Worm (Caenorhabditis elegans) whole organism, young adult: ENCODE measurements around the gene rol-3.

ENCODE experiments used
- Y53G8AR.9 ChIP-seq: fragments of 200-800 bp; sonication (Bioruptor generic); conservative IDR thresholded peaks from 2 replicates; pipeline ENCODE4 v1.3.6; 2022; ENCODE audit warnings: missing genetic modification reagents, missing genetic modification characterization, missing compliant biosample characterization
- chd-7 ChIP-seq: sonication (generic microtip); optimal IDR thresholded peaks from 2 replicates; lab custom pipeline; 2016; ENCODE audit warnings: mild to moderate bottlenecking, missing genetic modification characterization, moderate library complexity, missing compliant biosample characterization
- hrde-1 ChIP-seq: sonication (generic microtip); optimal IDR thresholded peaks from 2 replicates; lab custom pipeline; 2016; ENCODE audit warnings: missing genetic modification characterization, mild to moderate bottlenecking, missing compliant biosample characterization, moderate library complexity, missing genotype, missing genetic modification reagents, borderline replicate concordance
- lin-35 ChIP-seq, 3 experiments: fragments of 150-350 bp in 2 of 3; sonication (generic microtip) in 1 of 3; optimal IDR thresholded peaks; 2 replicates each; lab custom pipeline; 2014 to 2018; ENCODE audit warnings: missing biosample characterization in 3 of 3, missing genetic modification characterization in 3 of 3, missing genetic modification reagents in 3 of 3
- nfya-1 ChIP-seq: sonication (generic microtip); optimal IDR thresholded peaks from 2 replicates; lab custom pipeline; 2017; ENCODE audit warnings: antibody characterized with exemption, missing compliant biosample characterization, missing genetic modification characterization, borderline replicate concordance; ENCODE audit not compliant: insufficient read depth
- unc-130 ChIP-seq: sonication (generic microtip); optimal IDR thresholded peaks from 2 replicates; lab custom pipeline; 2016; ENCODE audit warnings: missing genetic modification reagents, missing genetic modification characterization, missing compliant biosample characterization
- unc-62 ChIP-seq: fragments of 150-350 bp; optimal IDR thresholded peaks from 2 replicates; lab custom pipeline; 2014; ENCODE audit warnings: missing biosample characterization, missing genetic modification reagents, missing genetic modification characterization
- ztf-22 ChIP-seq: fragments of 200-800 bp; sonication (Bioruptor generic); optimal IDR thresholded peaks from 2 replicates; lab custom pipeline; 2018; ENCODE audit warnings: mild to moderate bottlenecking, missing genetic modification characterization, moderate library complexity, missing compliant biosample characterization

DNA sequence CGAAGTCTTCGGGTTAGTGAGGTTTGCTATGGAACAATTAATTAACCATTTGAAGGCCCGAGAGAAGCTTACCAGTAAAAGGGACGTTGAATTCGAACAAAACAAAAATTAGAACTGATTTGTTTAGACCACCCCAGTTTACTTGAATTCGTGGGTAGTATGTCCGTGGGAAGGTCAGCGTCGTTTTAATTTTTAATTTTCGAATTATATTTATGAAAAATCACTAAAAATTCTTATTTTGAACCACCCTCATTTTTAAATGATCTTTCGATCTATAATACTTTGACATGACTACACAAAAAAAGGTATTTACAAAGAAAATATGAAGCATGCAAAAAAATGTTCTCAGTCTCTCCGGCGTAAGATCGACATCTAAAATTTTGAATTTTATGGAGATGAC lies 7.2 kb upstream of the rol-3 start, which contains the start of gene C16D9.5:
- TF ChIP-seq nfya-1 = no peak
- TF ChIP-seq hrde-1 = no peak
- TF ChIP-seq unc-130 = no peak
- TF ChIP-seq chd-7 (tag; lab: Kevin White, UChicago) = no peak
- TF ChIP-seq lin-35 (GFP tag; optimal IDR thresholded peaks at IDR 0.05; lab: Kevin White, UChicago) = no peak
- no peak for TF ChIP-seq unc-62 (GFP tag; lab: Kevin White, UChicago)
- TF ChIP-seq ztf-22 (GFP tag; lab: Kevin White, UChicago) = no peak
- no peak for TF ChIP-seq Y53G8AR.9 (GFP tag; lab: Robert Waterston, UW)
